Fruit fly (Drosophila melanogaster) whole organism, embryonic: ENCODE data around the gene CG12723.

ENCODE experiments used
- Adf1 ChIP-seq: fragments of 200-800 bp; sonication (Bioruptor generic); IDR thresholded peaks from 2 replicates; pipeline ENCODE4 v1.3.6; 2022; ENCODE audit warnings: missing biosample characterization, missing genetic modification characterization
- BEAF-32 ChIP-seq: fragments of 200-800 bp; sonication (Bioruptor generic); optimal IDR thresholded peaks from 3 replicates; lab custom pipeline; 2017; ENCODE audit warnings: missing biosample characterization, missing genetic modification characterization, mild to moderate bottlenecking, moderate library complexity, missing genetic modification reagents
- Bgb ChIP-seq: fragments of 200-800 bp; sonication (Bioruptor generic); IDR thresholded peaks from 2 replicates; pipeline ENCODE4 v1.3.6; 2022; ENCODE audit warnings: missing biosample characterization, missing genetic modification characterization; ENCODE audit not compliant: partially characterized antibody
- CG10959 ChIP-seq: fragments of 200-800 bp; sonication (Bioruptor generic); IDR thresholded peaks from 2 replicates; pipeline ENCODE4 v1.3.6; 2022; ENCODE audit warnings: missing biosample characterization, missing genetic modification characterization
- CG14860 ChIP-seq: fragments of 200-800 bp; sonication (Bioruptor generic); IDR thresholded peaks from 3 replicates; pipeline ENCODE4 v1.3.6; 2022; ENCODE audit warnings: missing biosample characterization, missing genetic modification characterization; ENCODE audit not compliant: partially characterized antibody
- CG15011 ChIP-seq: fragments of 200-800 bp; sonication (Bioruptor generic); optimal IDR thresholded peaks from 3 replicates; lab custom pipeline; 2018; ENCODE audit warnings: missing biosample characterization, mild to moderate bottlenecking, missing genetic modification characterization
- CG17186 ChIP-seq: fragments of 200-800 bp; sonication (Bioruptor generic); optimal IDR thresholded peaks from 3 replicates; lab custom pipeline; 2017; ENCODE audit warnings: missing biosample characterization, missing genetic modification reagents, missing genetic modification characterization
- CG17361 ChIP-seq: fragments of 200-800 bp; sonication (Bioruptor generic); IDR thresholded peaks from 3 replicates; pipeline ENCODE4 v1.3.6; 2022; ENCODE audit warnings: missing biosample characterization, missing genetic modification characterization
- CG17612 ChIP-seq: fragments of 200-800 bp; sonication (Bioruptor generic); IDR thresholded peaks from 2 replicates; pipeline ENCODE4 v1.3.6; 2022; ENCODE audit warnings: missing biosample characterization, missing genetic modification characterization
- CG1832 ChIP-seq: fragments of 200-800 bp; sonication (Bioruptor generic); optimal IDR thresholded peaks from 2 replicates; lab custom pipeline; 2017; ENCODE audit warnings: missing biosample characterization, mild to moderate bottlenecking, missing genetic modification characterization, inconsistent platforms
- CG2120 ChIP-seq: fragments of 200-800 bp; sonication (Bioruptor generic); optimal IDR thresholded peaks from 3 replicates; lab custom pipeline; 2016; ENCODE audit warnings: missing biosample characterization, missing genetic modification characterization
- CG2712 ChIP-seq: fragments of 200-800 bp; optimal IDR thresholded peaks from 3 replicates; lab custom pipeline; 2019; ENCODE audit warnings: missing biosample characterization, mild to moderate bottlenecking, missing genetic modification characterization, moderate library complexity
- CG3065 ChIP-seq: fragments of 200-800 bp; sonication (Bioruptor generic); optimal IDR thresholded peaks from 2 replicates; lab custom pipeline; 2016; ENCODE audit warnings: missing biosample characterization, missing genetic modification characterization
- CG42726 ChIP-seq: fragments of 200-800 bp; sonication (Bioruptor generic); IDR thresholded peaks from 2 replicates; pipeline ENCODE4 v1.3.6; 2022; ENCODE audit warnings: missing biosample characterization, missing genetic modification characterization; ENCODE audit not compliant: partially characterized antibody
- CG4328 ChIP-seq: fragments of 200-800 bp; sonication (Bioruptor generic); optimal IDR thresholded peaks from 3 replicates; lab custom pipeline; 2017; ENCODE audit warnings: missing biosample characterization, missing genetic modification reagents, missing genetic modification characterization
- CG6689 ChIP-seq: fragments of 200-800 bp; sonication (Bioruptor generic); IDR thresholded peaks from 2 replicates; pipeline ENCODE4 v1.3.6; 2022; ENCODE audit warnings: missing biosample characterization, missing genetic modification characterization
- CG7372 ChIP-seq: fragments of 200-800 bp; sonication (Bioruptor generic); IDR thresholded peaks from 2 replicates; pipeline ENCODE4 v1.3.6; 2022; ENCODE audit warnings: missing biosample characterization, missing genetic modification characterization
- CG8359 ChIP-seq: fragments of 200-800 bp; sonication (Bioruptor generic); optimal IDR thresholded peaks from 2 replicates; lab custom pipeline; 2017; ENCODE audit warnings: missing biosample characterization, mild to moderate bottlenecking, missing genetic modification characterization, borderline replicate concordance
- CG9817 ChIP-seq: fragments of 200-800 bp; sonication (Bioruptor generic); optimal IDR thresholded peaks from 2 replicates; lab custom pipeline; 2018; ENCODE audit warnings: missing biosample characterization, mild to moderate bottlenecking, missing genetic modification characterization, moderate library complexity
- CHES-1-like ChIP-seq: fragments of 200-800 bp; sonication (Bioruptor generic); optimal IDR thresholded peaks from 2 replicates; lab custom pipeline; 2016; ENCODE audit warnings: missing biosample characterization, missing genetic modification characterization
- D19B ChIP-seq: fragments of 200-800 bp; sonication (Bioruptor generic); optimal IDR thresholded peaks from 2 replicates; lab custom pipeline; 2017; ENCODE audit warnings: missing biosample characterization, mild to moderate bottlenecking, missing genetic modification characterization
- Dll ChIP-seq: fragments of 200-800 bp; sonication (Bioruptor generic); IDR thresholded peaks from 4 replicates; pipeline ENCODE4 v1.3.6; 2022; ENCODE audit warnings: missing biosample characterization, missing genetic modification characterization; ENCODE audit not compliant: partially characterized antibody
- Eip74EF ChIP-seq, 2 experiments: fragments of 200-800 bp in 1 of 2; fragments of >200 bp in 1 of 2; sonication (Bioruptor generic) in 1 of 2; optimal IDR thresholded peaks; 2 replicates each; lab custom pipeline; 2017 to 2019; ENCODE audit warnings: missing biosample characterization in 2 of 2, missing genetic modification characterization in 2 of 2, mild to moderate bottlenecking in 1 of 2, moderate library complexity in 1 of 2
- Fer2 ChIP-seq: fragments of 200-800 bp; sonication (Bioruptor generic); optimal IDR thresholded peaks from 2 replicates; lab custom pipeline; 2018; ENCODE audit warnings: missing biosample characterization, mild to moderate bottlenecking, missing genetic modification characterization, moderate library complexity
- HLH3B ChIP-seq: fragments of 200-800 bp; sonication (Bioruptor generic); IDR thresholded peaks from 2 replicates; pipeline ENCODE4 v1.3.6; 2022; ENCODE audit warnings: missing biosample characterization, missing genetic modification characterization
- Hey ChIP-seq: fragments of 200-800 bp; sonication (Bioruptor generic); optimal IDR thresholded peaks from 3 replicates; lab custom pipeline; 2018; ENCODE audit warnings: missing biosample characterization, mild to moderate bottlenecking, missing genetic modification characterization
- Hr51 ChIP-seq, 2 experiments: fragments of 200-800 bp; sonication (Bioruptor generic); optimal IDR thresholded peaks; 2 replicates in 1 of 2; 3 replicates in 1 of 2; lab custom pipeline; 2016 to 2018; ENCODE audit warnings: missing biosample characterization in 2 of 2, missing genetic modification characterization in 2 of 2, mild to moderate bottlenecking in 1 of 2, moderate library complexity in 1 of 2
- Nf-YA ChIP-seq: fragments of 200-800 bp; sonication (Bioruptor generic); IDR thresholded peaks from 2 replicates; pipeline ENCODE4 v1.3.6; 2022; ENCODE audit warnings: missing biosample characterization, missing genetic modification characterization
- Optix ChIP-seq: fragments of 200-800 bp; sonication (Bioruptor generic); IDR thresholded peaks from 3 replicates; pipeline ENCODE4 v1.3.6; 2022; ENCODE audit warnings: missing biosample characterization, missing genetic modification characterization
- Spps ChIP-seq: fragments of 200-800 bp; sonication (Bioruptor generic); optimal IDR thresholded peaks from 2 replicates; lab custom pipeline; 2018; ENCODE audit warnings: missing biosample characterization, mild to moderate bottlenecking, missing genetic modification characterization
- Xrp1 ChIP-seq: fragments of 200-800 bp; sonication (Bioruptor generic); IDR thresholded peaks from 2 replicates; pipeline ENCODE4 v1.3.6; 2022; ENCODE audit warnings: missing biosample characterization, missing genetic modification characterization
- YL-1 ChIP-seq: fragments of 200-800 bp; sonication (Bioruptor generic); optimal IDR thresholded peaks from 3 replicates; lab custom pipeline; 2017; ENCODE audit warnings: missing biosample characterization, mild to moderate bottlenecking, missing genetic modification characterization
- abd-A ChIP-seq: fragments of 200-800 bp; sonication (Bioruptor generic); optimal IDR thresholded peaks from 3 replicates; lab custom pipeline; 2019; ENCODE audit warnings: missing biosample characterization, mild to moderate bottlenecking, missing genetic modification characterization, moderate library complexity
- bsh ChIP-seq, 2 experiments: fragments of 200-800 bp; sonication (Bioruptor generic); optimal IDR thresholded peaks; 2 replicates each; lab custom pipeline; 2017 to 2018; ENCODE audit warnings: mild to moderate bottlenecking in 2 of 2, missing biosample characterization in 2 of 2, missing genetic modification characterization in 2 of 2, moderate library complexity in 1 of 2
- btn ChIP-seq: fragments of 200-800 bp; sonication (Bioruptor generic); optimal IDR thresholded peaks from 2 replicates; lab custom pipeline; 2016; ENCODE audit warnings: missing biosample characterization, missing genetic modification characterization
- cato ChIP-seq: fragments of 200-800 bp; sonication (Bioruptor generic); optimal IDR thresholded peaks from 2 replicates; lab custom pipeline; 2016; ENCODE audit warnings: missing biosample characterization, missing genetic modification characterization, borderline replicate concordance
- chif ChIP-seq, 2 experiments: fragments of 200-800 bp; sonication (Bioruptor generic); optimal IDR thresholded peaks; 3 replicates each; lab custom pipeline; 2016; ENCODE audit warnings: missing biosample characterization in 2 of 2, missing genetic modification characterization in 2 of 2
- chn ChIP-seq: fragments of 200-800 bp; sonication (Bioruptor generic); optimal IDR thresholded peaks from 2 replicates; lab custom pipeline; 2016; ENCODE audit warnings: missing biosample characterization, missing genetic modification characterization
- gt ChIP-seq: fragments of 200-800 bp; sonication (Bioruptor generic); IDR thresholded peaks from 2 replicates; pipeline ENCODE4 v1.3.6; 2022; ENCODE audit warnings: missing biosample characterization, missing genetic modification characterization
- insv ChIP-seq, 2 experiments: fragments of 200-800 bp; sonication (Bioruptor generic); optimal IDR thresholded peaks; 3 replicates each; lab custom pipeline; 2016 to 2018; ENCODE audit warnings: missing biosample characterization in 2 of 2, missing genetic modification characterization in 2 of 2
- jing ChIP-seq: fragments of 200-800 bp; sonication (Bioruptor generic); optimal IDR thresholded peaks from 2 replicates; lab custom pipeline; 2018; ENCODE audit warnings: missing biosample characterization, mild to moderate bottlenecking, missing genetic modification characterization
- lab ChIP-seq: fragments of 200-800 bp; sonication (Bioruptor generic); optimal IDR thresholded peaks from 3 replicates; lab custom pipeline; 2017; ENCODE audit warnings: missing biosample characterization, missing genetic modification characterization, mild to moderate bottlenecking, moderate library complexity, missing genetic modification reagents
- lov ChIP-seq, 2 experiments: fragments of 200-800 bp in 1 of 2; fragments of >200 bp in 1 of 2; sonication (Bioruptor generic) in 1 of 2; IDR thresholded peaks in 1 of 2; optimal IDR thresholded peaks in 1 of 2; 2 replicates in 1 of 2; 3 replicates in 1 of 2; pipeline versions ENCODE4 v1.3.6 to Lab custom; 2017 to 2022; ENCODE audit warnings: missing biosample characterization in 1 of 2, missing genetic modification characterization in 1 of 2
- otp ChIP-seq: fragments of 200-800 bp; sonication (Bioruptor generic); IDR thresholded peaks from 3 replicates; pipeline ENCODE4, ENCODE4 v1.3.6; 2022; ENCODE audit warnings: missing biosample characterization, missing genetic modification characterization
- p53 ChIP-seq: fragments of 200-800 bp; sonication (Bioruptor generic); optimal IDR thresholded peaks from 2 replicates; lab custom pipeline; 2016; ENCODE audit warnings: missing biosample characterization, missing genetic modification characterization
- sug ChIP-seq: fragments of 200-800 bp; optimal IDR thresholded peaks from 2 replicates; lab custom pipeline; 2019; ENCODE audit warnings: missing biosample characterization, mild to moderate bottlenecking, missing genetic modification characterization, moderate library complexity
- tna ChIP-seq: fragments of 200-800 bp; sonication (Bioruptor generic); IDR thresholded peaks from 2 replicates; pipeline ENCODE4 v1.3.6; 2022; ENCODE audit warnings: missing biosample characterization, missing genetic modification characterization; ENCODE audit not compliant: partially characterized antibody
- ttk ChIP-seq: fragments of 200-800 bp; sonication (Bioruptor generic); IDR thresholded peaks from 2 replicates; pipeline ENCODE4 v2.1.2; 2022; ENCODE audit warnings: missing biosample characterization, missing genetic modification characterization
- wek ChIP-seq: fragments of 200-800 bp; sonication (Bioruptor generic); optimal IDR thresholded peaks from 3 replicates; lab custom pipeline; 2018; ENCODE audit warnings: missing biosample characterization, mild to moderate bottlenecking, missing genetic modification characterization, moderate library complexity

Gene CG12723

DNA sequence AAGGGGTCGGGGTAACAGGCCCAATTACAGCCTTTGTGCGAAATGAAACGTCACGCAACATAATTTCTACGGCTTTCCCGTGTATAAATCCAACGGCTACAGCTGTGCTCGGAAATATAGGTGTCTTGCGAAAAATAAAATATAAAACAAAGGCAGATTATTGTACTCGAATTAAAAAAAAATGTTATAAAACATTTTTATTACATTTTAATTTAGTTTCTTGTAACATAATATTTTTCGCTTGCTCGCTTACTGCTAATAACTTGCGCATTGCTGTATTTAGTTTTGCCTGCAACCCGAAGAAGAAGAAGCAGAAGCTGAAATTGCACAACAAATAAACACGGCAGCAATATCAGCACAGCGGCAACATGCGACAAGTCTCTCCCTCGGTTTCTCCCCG lies 48.6 kb downstream of the CG12723 start (continued):
- no peak for TF ChIP-seq CG42726 (GFP tag; lab: Robert Waterston, UW)
- TF ChIP-seq Eip74EF (GFP tag; optimal IDR thresholded peaks at IDR 0.05; lab: Kevin White, UChicago): no peak
- TF ChIP-seq CG7372 (GFP tag; lab: Robert Waterston, UW): no peak
- no peak for TF ChIP-seq YL-1 (GFP tag; lab: Kevin White, UChicago)
- TF ChIP-seq D19B (GFP tag; lab: Kevin White, UChicago): no peak
- TF ChIP-seq jing (GFP tag; lab: Kevin White, UChicago): no peak
- TF ChIP-seq tna: no peak
- TF ChIP-seq Hey: no peak
- no peak for TF ChIP-seq wek (GFP tag; lab: Kevin White, UChicago)
- TF ChIP-seq CG1832 (GFP tag; lab: Kevin White, UChicago): no peak
- TF ChIP-seq ttk (GFP tag; lab: Robert Waterston, UW): 0 out of 2 replicates have a peak, but pooled peaks have one; percentile 17
- no peak for TF ChIP-seq CG8359 (GFP tag; lab: Kevin White, UChicago)
- no peak for TF ChIP-seq sug
- no peak for TF ChIP-seq Bgb
- TF ChIP-seq CG14860 (GFP tag; lab: Robert Waterston, UW): no peak
- no peak for TF ChIP-seq btn (GFP tag; lab: Kevin White, UChicago)
- TF ChIP-seq lab (GFP tag; lab: Kevin White, UChicago): peak; percentile 18
- no peak for TF ChIP-seq lov (optimal IDR thresholded peaks at IDR 0.05; lab: Kevin White, UChicago)
- no peak for TF ChIP-seq lov (GFP tag; IDR thresholded peaks at IDR 0.05; lab: Robert Waterston, UW)
- no peak for TF ChIP-seq gt
- no peak for TF ChIP-seq Adf1 (GFP tag; lab: Robert Waterston, UW)
- peak; percentile 47 for TF ChIP-seq bsh (GFP tag; optimal IDR thresholded peaks at IDR 0.05; lab: Kevin White, UChicago)
- peak; percentile 56 for TF ChIP-seq HLH3B (GFP tag; lab: Robert Waterston, UW)
- no peak for TF ChIP-seq CG3065
- TF ChIP-seq Xrp1 (GFP tag; lab: Robert Waterston, UW): peak; percentile 65; the same call in 1 of the 2 replicates
- no peak for TF ChIP-seq Optix (GFP tag; lab: Robert Waterston, UW)
- no peak for TF ChIP-seq chn (GFP tag; lab: Kevin White, UChicago)
- TF ChIP-seq Spps (tag; lab: Kevin White, UChicago): no peak
- no peak for TF ChIP-seq cato
- TF ChIP-seq CG6689: peak; percentile 66
- TF ChIP-seq p53 (GFP tag; lab: Kevin White, UChicago): no peak
- TF ChIP-seq insv (GFP tag; optimal IDR thresholded peaks at IDR 0.05; lab: Kevin White, UChicago): no peak
- no peak for TF ChIP-seq CG2120
- TF ChIP-seq CG15011 (GFP tag; lab: Kevin White, UChicago): no peak
- no peak for TF ChIP-seq CHES-1-like (GFP tag; lab: Kevin White, UChicago)
- TF ChIP-seq CG9817 (tag; lab: Kevin White, UChicago): peak; percentile 7
- TF ChIP-seq Nf-YA (GFP tag; lab: Robert Waterston, UW): no peak; the same call in 1 of the 2 replicates
- no peak for TF ChIP-seq Fer2 (tag; lab: Kevin White, UChicago)
- TF ChIP-seq Hr51 (GFP tag; optimal IDR thresholded peaks at IDR 0.05; lab: Kevin White, UChicago): peak in 1 of 2 experiments; percentile 78
- no peak for TF ChIP-seq BEAF-32 (GFP tag; lab: Kevin White, UChicago)
- no peak for TF ChIP-seq chif (GFP tag; optimal IDR thresholded peaks at IDR 0.05; lab: Kevin White, UChicago)
- TF ChIP-seq CG17361 (GFP tag; lab: Robert Waterston, UW): 0 out of 3 replicates have a peak, but pooled peaks have one; percentile 36
- TF ChIP-seq CG17186: no peak
- TF ChIP-seq abd-A (tag; lab: Kevin White, UChicago): no peak
- no peak for TF ChIP-seq Dll
- TF ChIP-seq otp (GFP tag; lab: Robert Waterston, UW): 0 out of 3 replicates have a peak, but pooled peaks have one; percentile 30
- no peak for TF ChIP-seq CG10959 (GFP tag; lab: Robert Waterston, UW)
- TF ChIP-seq CG17612 (GFP tag; lab: Robert Waterston, UW): no peak
- TF ChIP-seq CG4328 (GFP tag; lab: Kevin White, UChicago): no peak
- peak; percentile 61 for TF ChIP-seq CG2712 (tag; lab: Kevin White, UChicago)
